Worm (Caenorhabditis elegans) whole organism, L4 larva: Measurements from ENCODE around the gene B0432.10.

Experiments
- F10B5.3 ChIP-seq: sonication (generic microtip); optimal IDR thresholded peaks from 2 replicates; lab custom pipeline; 2016; ENCODE audit warnings: mild to moderate bottlenecking, missing genetic modification characterization, missing compliant biosample characterization
- F37D6.2 ChIP-seq: sonication (generic microtip); optimal IDR thresholded peaks from 2 replicates; lab custom pipeline; 2016; ENCODE audit warnings: mild to moderate bottlenecking, missing genetic modification characterization, missing compliant biosample characterization
- F49E8.2 ChIP-seq: sonication (generic microtip); optimal IDR thresholded peaks from 2 replicates; lab custom pipeline; 2016; ENCODE audit warnings: missing compliant biosample characterization, mild to moderate bottlenecking, missing genetic modification characterization, borderline replicate concordance
- Y105C5A.15 ChIP-seq: fragments of 200-800 bp; sonication (Bioruptor generic); IDR thresholded peaks from 2 replicates; pipeline ENCODE4 v1.3.6; 2022; ENCODE audit warnings: missing genetic modification characterization, missing compliant biosample characterization
- Y75B8A.6 ChIP-seq: fragments of 200-800 bp; sonication (Bioruptor generic); IDR thresholded peaks from 2 replicates; pipeline ENCODE4 v1.3.6; 2022; ENCODE audit warnings: missing genetic modification reagents, missing genetic modification characterization, missing compliant biosample characterization
- ZK337.2 ChIP-seq: fragments of 200-800 bp; sonication (Bioruptor generic); IDR thresholded peaks from 2 replicates; pipeline ENCODE4 v1.3.6; 2022; ENCODE audit warnings: missing genetic modification reagents, missing genetic modification characterization, missing compliant biosample characterization
- ZK546.5 ChIP-seq, 2 experiments: sonication (generic microtip); optimal IDR thresholded peaks; 2 replicates each; lab custom pipeline; 2017; ENCODE audit warnings: missing biosample characterization in 2 of 2, missing genetic modification characterization in 2 of 2
- ceh-28 ChIP-seq: fragments of 150-350 bp; optimal IDR thresholded peaks from 2 replicates; lab custom pipeline; 2014; ENCODE audit warnings: missing biosample characterization, missing genetic modification reagents, missing genetic modification characterization
- ceh-32 ChIP-seq: sonication (generic microtip); optimal IDR thresholded peaks from 2 replicates; lab custom pipeline; 2016; ENCODE audit warnings: mild to moderate bottlenecking, missing genetic modification characterization, missing compliant biosample characterization; ENCODE audit not compliant: poor library complexity
- ces-1 ChIP-seq: fragments of 150-350 bp; sonication (generic microtip); optimal IDR thresholded peaks from 4 replicates; lab custom pipeline; 2014; ENCODE audit warnings: missing biosample characterization, missing genetic modification reagents, missing genetic modification characterization
- ctbp-1 ChIP-seq: fragments of 200-800 bp; sonication (Bioruptor generic); IDR thresholded peaks from 2 replicates; pipeline ENCODE4 v1.3.6; 2022; ENCODE audit warnings: missing genetic modification reagents, missing genetic modification characterization, missing compliant biosample characterization
- daf-12 ChIP-seq: fragments of 150-350 bp; optimal IDR thresholded peaks from 2 replicates; lab custom pipeline; 2014; ENCODE audit warnings: missing biosample characterization, missing genetic modification reagents, missing genetic modification characterization
- daf-19 ChIP-seq: fragments of 200-800 bp; sonication (Bioruptor generic); conservative IDR thresholded peaks from 2 replicates; pipeline ENCODE4 v1.3.6; 2022; ENCODE audit warnings: missing genetic modification characterization, missing compliant biosample characterization
- dmd-8 ChIP-seq: fragments of 200-800 bp; sonication (Bioruptor generic); IDR thresholded peaks from 2 replicates; pipeline ENCODE4 v1.3.6; 2022; ENCODE audit warnings: missing genetic modification characterization, missing compliant biosample characterization
- dpl-1 ChIP-seq: fragments of 150-350 bp; optimal IDR thresholded peaks from 2 replicates; lab custom pipeline; 2014; ENCODE audit warnings: missing biosample characterization, missing genetic modification reagents, missing genetic modification characterization
- fos-1 ChIP-seq: fragments of 150-350 bp; optimal IDR thresholded peaks from 2 replicates; lab custom pipeline; 2014; ENCODE audit warnings: missing biosample characterization, missing genetic modification characterization
- gei-8 ChIP-seq: fragments of 200-800 bp; sonication (Bioruptor generic); optimal IDR thresholded peaks from 2 replicates; lab custom pipeline; 2018; ENCODE audit warnings: mild to moderate bottlenecking, missing genetic modification characterization, missing compliant biosample characterization
- hlh-11 ChIP-seq: fragments of 200-800 bp; sonication (Bioruptor generic); optimal IDR thresholded peaks from 2 replicates; lab custom pipeline; 2018; ENCODE audit warnings: mild to moderate bottlenecking, missing genetic modification characterization, missing compliant biosample characterization
- hmg-1.1 ChIP-seq: fragments of 200-800 bp; sonication (Bioruptor generic); IDR thresholded peaks from 2 replicates; pipeline ENCODE4 v1.3.6; 2022; ENCODE audit warnings: missing genetic modification reagents, missing genetic modification characterization, missing compliant biosample characterization
- jun-1 ChIP-seq: fragments of 150-350 bp; optimal IDR thresholded peaks from 2 replicates; lab custom pipeline; 2014; ENCODE audit warnings: missing biosample characterization, missing genetic modification reagents, missing genetic modification characterization
- lin-13 ChIP-seq: fragments of 150-350 bp; optimal IDR thresholded peaks from 2 replicates; lab custom pipeline; 2014; ENCODE audit warnings: missing biosample characterization, missing genetic modification reagents, missing genetic modification characterization
- madf-5 ChIP-seq, 2 experiments: fragments of 200-800 bp; sonication (Bioruptor generic); IDR thresholded peaks; 2 replicates each; pipeline ENCODE4 v1.3.6; 2022; ENCODE audit warnings: missing compliant biosample characterization in 2 of 2, missing genetic modification characterization in 2 of 2
- mdt-29 ChIP-seq: fragments of 200-800 bp; sonication (Bioruptor generic); IDR thresholded peaks from 2 replicates; pipeline ENCODE4 v1.3.6; 2022; ENCODE audit warnings: missing genetic modification reagents, missing genetic modification characterization, missing compliant biosample characterization
- mep-1 ChIP-seq: fragments of 150-350 bp; sonication (generic microtip); optimal IDR thresholded peaks from 3 replicates; lab custom pipeline; 2014; ENCODE audit warnings: missing biosample characterization, missing genetic modification characterization
- nhr-10 ChIP-seq: fragments of 150-350 bp; optimal IDR thresholded peaks from 2 replicates; lab custom pipeline; 2014; ENCODE audit warnings: missing biosample characterization, missing genetic modification characterization
- nhr-102 ChIP-seq: sonication (generic microtip); optimal IDR thresholded peaks from 2 replicates; lab custom pipeline; 2016; ENCODE audit warnings: mild to moderate bottlenecking, missing genetic modification characterization, moderate library complexity, missing compliant biosample characterization
- nhr-111 ChIP-seq: fragments of 200-800 bp; sonication (Bioruptor generic); optimal IDR thresholded peaks from 2 replicates; lab custom pipeline; 2018; ENCODE audit warnings: mild to moderate bottlenecking, missing genetic modification characterization, missing compliant biosample characterization
- nhr-28 ChIP-seq: fragments of 150-350 bp; optimal IDR thresholded peaks from 2 replicates; lab custom pipeline; 2014; ENCODE audit warnings: missing biosample characterization, missing genetic modification characterization
- nhr-41 ChIP-seq: fragments of 200-800 bp; sonication (Bioruptor generic); IDR thresholded peaks from 2 replicates; pipeline ENCODE4 v1.3.6; 2022; ENCODE audit warnings: missing genetic modification reagents, missing genetic modification characterization, missing compliant biosample characterization
- nhr-76 ChIP-seq: fragments of 150-350 bp; optimal IDR thresholded peaks from 2 replicates; lab custom pipeline; 2014; ENCODE audit warnings: missing biosample characterization, missing genetic modification characterization
- pha-4 ChIP-seq, 2 experiments: fragments of 150-350 bp in 1 of 2; fragments of 200-800 bp in 1 of 2; sonication (Bioruptor generic) in 1 of 2; IDR thresholded peaks in 1 of 2; optimal IDR thresholded peaks in 1 of 2; 2 replicates each; pipeline versions ENCODE4 v1.3.6 to Lab custom; 2014 to 2022; ENCODE audit warnings: missing genetic modification characterization in 2 of 2, missing genetic modification reagents in 2 of 2, missing biosample characterization in 1 of 2, missing compliant biosample characterization in 1 of 2
- skn-1 ChIP-seq: fragments of 150-350 bp; optimal IDR thresholded peaks from 2 replicates; lab custom pipeline; 2014; ENCODE audit warnings: missing biosample characterization, missing genetic modification characterization
- tag-97 ChIP-seq: fragments of 200-800 bp; sonication (Bioruptor generic); IDR thresholded peaks from 2 replicates; pipeline ENCODE4 v1.3.6; 2022; ENCODE audit warnings: missing genetic modification characterization, missing compliant biosample characterization
- unc-130 ChIP-seq: sonication (generic microtip); optimal IDR thresholded peaks from 2 replicates; lab custom pipeline; 2016; ENCODE audit warnings: missing genetic modification reagents, missing genetic modification characterization, missing compliant biosample characterization
- unc-62 ChIP-seq, 3 experiments: fragments of 150-350 bp in 1 of 3; sonication (generic microtip); optimal IDR thresholded peaks in 2 of 3; peaks in 1 of 3; 1 replicate in 1 of 3; 2 replicates in 2 of 3; lab custom pipeline; 2014 to 2017; ENCODE audit warnings: missing biosample characterization in 3 of 3, missing genetic modification characterization in 3 of 3, missing genetic modification reagents in 3 of 3, missing genotype in 1 of 3
- zag-1 ChIP-seq: fragments of 150-350 bp; optimal IDR thresholded peaks from 2 replicates; lab custom pipeline; 2014; ENCODE audit warnings: missing biosample characterization, missing genetic modification characterization
- zfp-3 ChIP-seq: fragments of 200-800 bp; sonication (Bioruptor generic); conservative IDR thresholded peaks from 2 replicates; pipeline ENCODE4 v1.3.6; 2022; ENCODE audit warnings: missing genetic modification reagents, missing genetic modification characterization, missing compliant biosample characterization
- zip-11 ChIP-seq: fragments of 200-800 bp; sonication (Bioruptor generic); IDR thresholded peaks from 2 replicates; pipeline ENCODE4 v1.3.6; 2022; ENCODE audit warnings: missing genetic modification characterization, missing compliant biosample characterization
- ztf-7 ChIP-seq: fragments of 150-350 bp; optimal IDR thresholded peaks from 2 replicates; lab custom pipeline; 2014; ENCODE audit warnings: missing biosample characterization, missing genetic modification characterization

B0432.10 gene

DNA sequence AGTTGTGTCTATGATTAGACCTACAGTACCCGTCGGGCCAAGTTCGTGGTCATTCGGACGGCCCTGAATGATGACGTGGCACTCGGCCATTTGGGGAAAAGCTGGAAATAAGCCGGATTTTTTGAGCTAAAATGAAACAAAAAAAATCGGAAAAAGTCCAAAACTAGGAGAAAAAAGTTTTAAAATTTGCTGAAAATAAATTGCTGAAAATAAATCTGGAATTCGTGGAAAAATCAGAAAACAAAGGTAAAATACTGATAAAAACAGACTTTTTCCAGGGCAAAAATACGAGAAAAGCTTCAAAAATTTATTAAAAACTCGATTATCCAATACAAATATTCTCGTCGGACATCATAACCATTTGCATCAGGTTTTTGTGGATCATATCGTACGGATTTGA lies 2.5 kb downstream of the B0432.10 start, which contains the start of gene B0432.9:
B0432.9 (minus strand) TSS at position 101 of the 400 bp plus-strand sequence.
- TF ChIP-seq nhr-76 = no peak
- no peak for TF ChIP-seq zip-11 (GFP tag; lab: Robert Waterston, UW)
- TF ChIP-seq hmg-1.1 (GFP tag; lab: Robert Waterston, UW) = no peak
- no peak for TF ChIP-seq nhr-28 (tag; lab: Kevin White, UChicago)
- no peak for TF ChIP-seq zfp-3 (GFP tag; lab: Robert Waterston, UW)
- no peak for TF ChIP-seq daf-19 (GFP tag; lab: Robert Waterston, UW)
- no peak for TF ChIP-seq tag-97 (GFP tag; lab: Robert Waterston, UW)
- TF ChIP-seq nhr-102 (tag; lab: Kevin White, UChicago) = no peak

DNA sequence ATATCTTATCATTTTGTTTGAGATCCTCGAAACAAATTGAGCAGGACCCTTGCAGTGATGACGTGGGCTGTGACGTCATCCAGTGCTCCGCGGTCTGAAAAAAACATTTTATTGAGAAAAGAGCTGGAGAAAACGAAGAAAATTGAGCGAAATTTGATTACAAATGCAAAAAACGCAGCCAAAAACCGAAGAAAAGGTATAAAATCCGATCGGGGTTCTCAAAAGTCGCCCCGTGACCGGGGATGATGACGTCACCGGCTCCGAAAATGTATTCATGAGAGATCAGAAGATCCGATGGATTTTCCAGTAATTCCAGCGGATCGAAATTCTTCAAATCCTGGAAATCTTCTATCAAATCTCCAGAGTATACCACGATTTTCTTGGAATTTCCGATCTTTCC lies 3.6 kb downstream of the B0432.10 start, which contains the start of gene trul-1:
trul-1 (minus strand) TSS at position 101 of the 400 bp plus-strand sequence.
- no peak for TF ChIP-seq ctbp-1 (GFP tag; lab: Robert Waterston, UW)
- no peak for TF ChIP-seq nhr-10 (tag; lab: Kevin White, UChicago)
- TF ChIP-seq zag-1 (tag; lab: Kevin White, UChicago) = no peak
- no peak for TF ChIP-seq daf-12 (tag; lab: Kevin White, UChicago)
- no peak for TF ChIP-seq F10B5.3 (tag; lab: Kevin White, UChicago)
- no peak for TF ChIP-seq Y105C5A.15 (GFP tag; lab: Robert Waterston, UW)
- no peak for TF ChIP-seq jun-1 (tag; lab: Kevin White, UChicago)
- TF ChIP-seq fos-1 (tag; lab: Kevin White, UChicago) = no peak
- TF ChIP-seq nhr-111 (GFP tag; lab: Kevin White, UChicago) = no peak
- TF ChIP-seq unc-130 (GFP tag; lab: Kevin White, UChicago) = no peak
- no peak for TF ChIP-seq dmd-8 (GFP tag; lab: Robert Waterston, UW)
- no peak for TF ChIP-seq lin-13
- TF ChIP-seq daf-19 (GFP tag; lab: Robert Waterston, UW) = no peak
- TF ChIP-seq mdt-29 (GFP tag; lab: Robert Waterston, UW) = no peak
- no peak for TF ChIP-seq nhr-41 (GFP tag; lab: Robert Waterston, UW)
- TF ChIP-seq ZK337.2 (GFP tag; lab: Robert Waterston, UW) = no peak
- TF ChIP-seq gei-8 (GFP tag; lab: Kevin White, UChicago) = no peak

ce11 chrII:278636-279035 lies 7.4 kb downstream of the B0432.10 start, which contains the start of gene B0432.8:
Gene B0432.8 (minus strand): TSS chrII:278736.
- TF ChIP-seq ZK546.5 (tag; optimal IDR thresholded peaks at IDR 0.05; lab: Kevin White, UChicago) (no peak), madf-5 (GFP tag; IDR thresholded peaks at IDR 0.05; lab: Robert Waterston, UW) (no peak), unc-62 (GFP tag; optimal IDR thresholded peaks at IDR 0.05 in 1 of 2; lab: Kevin White, UChicago) (no peak), unc-62 (tag; optimal IDR thresholded peaks at IDR 0.05; lab: Kevin White, UChicago) (no peak), ces-1 (GFP tag; lab: Kevin White, UChicago) (no peak), F37D6.2 (no peak), F49E8.2 (tag; lab: Kevin White, UChicago) (no peak), dpl-1 (GFP tag; lab: Kevin White, UChicago) (no peak), skn-1 (tag; lab: Kevin White, UChicago) (no peak), hlh-11 (tag; lab: Kevin White, UChicago) (no peak), ztf-7 (tag; lab: Kevin White, UChicago) (no peak), nhr-28 (tag; lab: Kevin White, UChicago) (no peak), ctbp-1 (GFP tag; lab: Robert Waterston, UW) (no peak), unc-130 (GFP tag; lab: Kevin White, UChicago) (no peak), nhr-41 (GFP tag; lab: Robert Waterston, UW) (no peak), pha-4 (GFP tag; IDR thresholded peaks at IDR 0.05; lab: Robert Waterston, UW) (no peak), pha-4 (tag; optimal IDR thresholded peaks at IDR 0.05; lab: Kevin White, UChicago) (no peak), Y75B8A.6 (GFP tag; lab: Robert Waterston, UW) (no peak), ceh-28 (no peak), mep-1 (no peak), ceh-32 (tag; lab: Kevin White, UChicago) (no peak), F10B5.3 (tag; lab: Kevin White, UChicago) (no peak)
